Fruit fly (Drosophila melanogaster) whole organism, prepupa: ENCODE data around the gene oc.

Experiments used
- CG6163 ChIP-seq: fragments of 200-800 bp; sonication (Bioruptor generic); IDR thresholded peaks from 3 replicates; pipeline ENCODE4 v1.3.6; 2022; ENCODE audit warnings: missing biosample characterization, missing genetic modification characterization
- CG6276 ChIP-seq: fragments of 200-800 bp; sonication (Bioruptor generic); optimal IDR thresholded peaks from 2 replicates; lab custom pipeline; 2017; ENCODE audit warnings: missing biosample characterization, mild to moderate bottlenecking, missing genetic modification characterization
- CG6854 ChIP-seq: fragments of 200-800 bp; sonication (Bioruptor generic); optimal IDR thresholded peaks from 2 replicates; lab custom pipeline; 2017; ENCODE audit warnings: missing biosample characterization, mild to moderate bottlenecking, missing genetic modification characterization
- Eip75B ChIP-seq: fragments of 200-800 bp; sonication (Bioruptor generic); optimal IDR thresholded peaks from 3 replicates; lab custom pipeline; 2016; ENCODE audit warnings: missing biosample characterization, missing genetic modification characterization
- acj6 ChIP-seq: fragments of 200-800 bp; sonication (Bioruptor generic); optimal IDR thresholded peaks from 3 replicates; lab custom pipeline; 2016; ENCODE audit warnings: missing biosample characterization, missing genetic modification characterization
- dsx ChIP-seq: fragments of 200-800 bp; optimal IDR thresholded peaks from 3 replicates; lab custom pipeline; 2019; ENCODE audit warnings: missing biosample characterization, mild to moderate bottlenecking, missing genetic modification characterization, moderate library complexity; ENCODE audit not compliant: poor library complexity, severe bottlenecking
- vri ChIP-seq: fragments of 200-800 bp; sonication (Bioruptor generic); optimal IDR thresholded peaks from 3 replicates; lab custom pipeline; 2016; ENCODE audit warnings: missing biosample characterization, mild to moderate bottlenecking, missing genetic modification characterization

- TF ChIP-seq Eip75B (no peak), CG6163 (GFP tag; lab: Robert Waterston, UW) (no peak; the same call in 2 of the 3 replicates), CG6854 (no peak), acj6 (GFP tag; lab: Kevin White, UChicago) (no peak), vri (GFP tag; lab: Kevin White, UChicago) (no peak), dsx (GFP tag; lab: Kevin White, UChicago) (no peak), CG6276 (GFP tag; lab: Kevin White, UChicago) (no peak)
Observed at dm6 chrX:8627171-8627570, 23.3 kb downstream of the oc start.
